Fruit fly (Drosophila melanogaster): ENCODE measurements around the gene IPIP.

Gene IPIP

DNA sequence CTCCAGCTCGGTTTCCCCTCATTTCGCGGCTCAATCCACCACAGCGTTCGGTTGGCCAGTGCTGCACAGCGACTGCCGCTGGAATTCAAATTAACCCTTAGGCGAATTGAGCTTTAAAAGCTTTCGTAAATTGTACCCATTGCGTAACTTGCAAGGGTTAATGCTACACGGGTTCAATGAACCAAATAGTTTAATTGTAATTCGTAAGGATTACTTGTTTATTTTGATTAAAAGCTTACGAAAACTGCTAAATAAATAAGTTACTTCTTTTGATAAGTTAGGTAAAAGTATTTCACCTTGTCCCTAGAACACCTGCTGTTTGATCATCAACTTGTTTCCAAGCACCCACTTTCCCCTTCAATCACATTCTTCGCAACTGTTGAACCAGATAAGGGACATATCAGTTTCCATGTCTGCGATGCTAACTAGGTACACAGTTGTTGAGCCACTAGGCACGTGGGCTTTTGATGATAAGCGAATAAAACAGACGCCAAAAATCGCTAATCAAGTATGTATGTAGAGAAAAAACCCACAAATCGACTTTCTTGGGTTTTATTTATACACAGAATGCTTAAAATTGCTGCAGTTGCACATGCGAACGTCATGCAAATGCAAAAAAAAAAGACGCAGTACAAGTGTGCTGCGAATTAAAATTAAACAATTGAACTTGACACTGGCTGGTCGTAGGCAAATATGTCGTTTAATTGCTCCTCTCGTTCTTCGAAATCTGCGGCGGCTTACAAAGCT lies 1.7 kb upstream of the IPIP start, which contains the start of gene Pfas (continued):
- TF ChIP-seq Bdp1 (GFP tag; optimal IDR thresholded peaks at IDR 0.05) (no peak), Dll (GFP tag; IDR thresholded peaks at IDR 0.05; ENCODE audit: partially characterized antibody) (no peak), CG6654 (GFP tag; optimal IDR thresholded peaks at IDR 0.05) (peak; percentile 70), jing (GFP tag; optimal IDR thresholded peaks at IDR 0.05) (no peak), HLH54F (GFP tag; optimal IDR thresholded peaks at IDR 0.05) (peak; percentile 72), emc (GFP tag; optimal IDR thresholded peaks at IDR 0.05) (peak; percentile 2), Pdp1 (GFP tag; optimal IDR thresholded peaks at IDR 0.05) (peak; percentile 32 to 100), Ravus (GFP tag; IDR thresholded peaks at IDR 0.05) (no peak), corto (GFP tag; optimal IDR thresholded peaks at IDR 0.05) (no peak), HLH4C (GFP tag; IDR thresholded peaks at IDR 0.05; ENCODE audit: partially characterized antibody) (no peak), bigmax (GFP tag; optimal IDR thresholded peaks at IDR 0.05) (no peak), vvl (GFP tag; IDR thresholded peaks at IDR 0.05) (peak; percentile 47; the same call in 1 of the 2 replicates), psq (GFP tag; optimal IDR thresholded peaks at IDR 0.05) (no peak), CG12391 (tag; optimal IDR thresholded peaks at IDR 0.05) (peak; percentile 50), CG18619 (GFP tag; optimal IDR thresholded peaks at IDR 0.05) (peak; percentile 38), cato (GFP tag; optimal IDR thresholded peaks at IDR 0.05; ENCODE audit: borderline replicate concordance) (no peak), dmrt11E (tag; optimal IDR thresholded peaks at IDR 0.05) (no peak), az2 (GFP tag; optimal IDR thresholded peaks at IDR 0.05) (peak; percentile 42), Sox102F (GFP tag; optimal IDR thresholded peaks at IDR 0.05) (no peak), Dip2 (GFP tag; IDR thresholded peaks at IDR 0.05) (no peak), eyg (GFP tag; optimal IDR thresholded peaks at IDR 0.05) (peak; percentile 17), mam (GFP tag; optimal IDR thresholded peaks at IDR 0.05) (peak; percentile 67), Adf1 (GFP tag; IDR thresholded peaks at IDR 0.05) (0 out of 2 replicates have a peak, but pooled peaks have one; percentile 34), cad (GFP tag; optimal IDR thresholded peaks at IDR 0.05) (no peak), rib (GFP tag; IDR thresholded peaks at IDR 0.05) (peak; percentile 53), ranshi (GFP tag; IDR thresholded peaks at IDR 0.05) (peak; percentile 64), sqz (GFP tag; optimal IDR thresholded peaks at IDR 0.05) (no peak), CG15269 (tag; optimal IDR thresholded peaks at IDR 0.05) (peak; percentile 44), Gsc (GFP tag; IDR thresholded peaks at IDR 0.05) (no peak), bcd (GFP tag; optimal IDR thresholded peaks at IDR 0.05) (peak; percentile 40), CG13287 (GFP tag; IDR thresholded peaks at IDR 0.05; ENCODE audit: partially characterized antibody) (no peak), CG11247 (GFP tag; IDR thresholded peaks at IDR 0.05) (no peak), CG16779 (GFP tag; IDR thresholded peaks at IDR 0.05) (no peak), run (tag; optimal IDR thresholded peaks at IDR 0.05) (no peak), Usf (GFP tag; optimal IDR thresholded peaks at IDR 0.05) (no peak), CG7786 (GFP tag; optimal IDR thresholded peaks at IDR 0.05) (peak; percentile 56), chif (GFP tag; optimal IDR thresholded peaks at IDR 0.05) (peak in 1 of 2 experiments; percentile 7), CG4404 (GFP tag; IDR thresholded peaks at IDR 0.05) (no peak), CG9797 (GFP tag; optimal IDR thresholded peaks at IDR 0.05) (no peak), zen2 (GFP tag; IDR thresholded peaks at IDR 0.05; ENCODE audit: partially characterized antibody) (no peak), eve (GFP tag; optimal IDR thresholded peaks at IDR 0.05) (no peak), CG11696 (GFP tag; IDR thresholded peaks at IDR 0.05) (no peak), CG15479 (GFP tag; optimal IDR thresholded peaks at IDR 0.05) (no peak), CG14710 (tag; optimal IDR thresholded peaks at IDR 0.05) (peak; percentile 16), CG2712 (tag; optimal IDR thresholded peaks at IDR 0.05) (peak; percentile 38), CG3847 (GFP tag; IDR thresholded peaks at IDR 0.05) (peak; percentile 63), stwl (tag; optimal IDR thresholded peaks at IDR 0.05) (no peak), CG32767 (GFP tag; IDR thresholded peaks at IDR 0.05) (no peak), GATAe (GFP tag; conservative IDR thresholded peaks at IDR 0.05) (no peak), Hey (tag; optimal IDR thresholded peaks at IDR 0.05) (peak; percentile 35)
